Worm (Caenorhabditis elegans): ENCODE results near the gene nhr-153.

nhr-153 gene

ce11 chrV:12100794-12101343, 3.2 kb upstream of the nhr-153 start, which contains the start of gene nhr-154:
nhr-154 (plus strand) TSS chrV:12101293.
- TF ChIP-seq ham-2 (GFP tag; optimal IDR thresholded peaks at IDR 0.05), result no peak
- no peak for TF ChIP-seq cnd-1 (tag; optimal IDR thresholded peaks at IDR 0.05)
- no peak for TF ChIP-seq mab-5 (tag; optimal IDR thresholded peaks at IDR 0.05)
- TF ChIP-seq ztf-11 (tag; optimal IDR thresholded peaks at IDR 0.05), result no peak
- TF ChIP-seq nhr-237 (tag; optimal IDR thresholded peaks at IDR 0.05), result peak; percentile 27
- TF ChIP-seq sptf-1 (tag; optimal IDR thresholded peaks at IDR 0.05), result no peak
- TF ChIP-seq zip-8 (tag; optimal IDR thresholded peaks at IDR 0.05), result no peak

DNA sequence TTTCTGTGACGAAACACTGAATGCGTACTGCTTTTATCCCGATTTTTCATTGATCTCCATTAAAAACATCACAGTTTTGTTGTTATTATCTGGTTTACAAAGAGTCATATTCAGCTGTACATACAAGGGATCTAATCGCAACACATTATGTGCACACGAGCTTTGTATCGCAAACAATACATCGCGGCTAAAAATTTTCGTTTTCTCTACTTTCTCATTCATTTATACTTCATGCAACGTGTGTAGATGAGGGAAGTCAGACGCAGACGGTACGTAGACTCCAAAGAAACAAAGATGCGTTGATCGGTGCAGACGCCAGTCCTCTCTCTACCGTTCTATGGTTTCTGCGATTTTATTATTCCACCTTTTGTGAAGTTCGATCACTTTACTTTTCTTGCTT, 2.8 kb downstream of the nhr-153 start, which contains the start of gene nhr-136:
Gene nhr-136 (plus strand): TSS at position 301 of the 400 bp plus-strand sequence.
- TF ChIP-seq pha-4 (tag; optimal IDR thresholded peaks at IDR 0.05) (no peak), lin-13 (tag; optimal IDR thresholded peaks at IDR 0.05) (no peak), ham-2 (GFP tag; optimal IDR thresholded peaks at IDR 0.05) (peak; percentile 9)

- TF ChIP-seq lin-13 (tag; optimal IDR thresholded peaks at IDR 0.05) (no peak), zip-8 (tag; optimal IDR thresholded peaks at IDR 0.05) (peak; percentile 47)
Observed at ce11 chrV:12111452-12111851, 7.4 kb downstream of the nhr-153 start, which contains the start of gene lhpp-1. lhpp-1 (minus strand) TSS chrV:12111805.

- TF ChIP-seq pha-4 (tag; optimal IDR thresholded peaks at IDR 0.05), result no peak
- TF ChIP-seq nhr-12 (tag; optimal IDR thresholded peaks at IDR 0.05), result no peak
- no peak for TF ChIP-seq nhr-2 (tag; optimal IDR thresholded peaks at IDR 0.05)
- TF ChIP-seq ces-1 (GFP tag; optimal IDR thresholded peaks at IDR 0.05), result no peak
- no peak for TF ChIP-seq ceh-83 (GFP tag; optimal IDR thresholded peaks at IDR 0.05)
- no peak for TF ChIP-seq nhr-28 (tag; optimal IDR thresholded peaks at IDR 0.05)
- TF ChIP-seq hlh-1 (tag; optimal IDR thresholded peaks at IDR 0.05), result no peak
- TF ChIP-seq unc-62 (GFP tag; optimal IDR thresholded peaks at IDR 0.05), result no peak
- TF ChIP-seq elt-3 (tag; optimal IDR thresholded peaks at IDR 0.05), result no peak
- TF ChIP-seq nhr-76 (tag; optimal IDR thresholded peaks at IDR 0.05), result no peak
- no peak for TF ChIP-seq unc-39 (tag; optimal IDR thresholded peaks at IDR 0.05)
- TF ChIP-seq blmp-1 (tag; optimal IDR thresholded peaks at IDR 0.05), result no peak
- TF ChIP-seq mls-2 (tag; optimal IDR thresholded peaks at IDR 0.05), result no peak
- TF ChIP-seq mep-1 (tag; optimal IDR thresholded peaks at IDR 0.05), result no peak
- no peak for TF ChIP-seq cnd-1 (tag; optimal IDR thresholded peaks at IDR 0.05)
- no peak for TF ChIP-seq sptf-1 (tag; optimal IDR thresholded peaks at IDR 0.05)
- no peak for TF ChIP-seq nhr-237 (tag; optimal IDR thresholded peaks at IDR 0.05)
Observed at ce11 chrV:12113726-12114125, 9.7 kb downstream of the nhr-153 start.

DNA sequence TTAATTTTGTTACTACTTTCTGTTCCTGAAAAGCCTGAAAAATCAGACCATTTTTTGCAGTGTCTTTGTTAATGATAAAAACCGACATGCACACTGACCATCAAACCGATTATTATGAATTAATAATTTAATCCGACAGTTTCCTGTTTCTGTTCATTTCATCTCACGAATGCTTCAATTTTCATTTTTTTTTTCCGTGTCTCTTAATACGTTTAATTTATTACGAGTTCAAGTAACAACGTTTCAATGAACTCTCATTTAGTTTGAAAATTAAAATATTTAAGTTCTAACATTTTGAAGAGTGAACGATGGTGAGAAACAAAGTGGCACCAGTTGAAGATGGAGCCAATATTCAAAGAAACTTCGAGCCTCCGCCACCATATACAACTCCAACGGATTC, 10.7 kb downstream of the nhr-153 start, which contains the start of gene spin-1:
Gene spin-1 (plus strand): TSS at position 301 of the 400 bp plus-strand sequence.
- TF ChIP-seq unc-62 (GFP tag; optimal IDR thresholded peaks at IDR 0.05) (no peak), nhr-2 (tag; optimal IDR thresholded peaks at IDR 0.05) (no peak), nhr-12 (tag; optimal IDR thresholded peaks at IDR 0.05) (no peak), nhr-76 (tag; optimal IDR thresholded peaks at IDR 0.05) (no peak), mep-1 (tag; optimal IDR thresholded peaks at IDR 0.05) (no peak), ceh-83 (GFP tag; optimal IDR thresholded peaks at IDR 0.05) (no peak), ceh-43 (GFP tag; optimal IDR thresholded peaks at IDR 0.05) (no peak), tbx-8 (GFP tag; optimal IDR thresholded peaks at IDR 0.05) (no peak), flh-1 (GFP tag; optimal IDR thresholded peaks at IDR 0.05) (no peak), lin-32 (GFP tag; optimal IDR thresholded peaks at IDR 0.05) (no peak), hlh-1 (tag; optimal IDR thresholded peaks at IDR 0.05) (no peak)

DNA sequence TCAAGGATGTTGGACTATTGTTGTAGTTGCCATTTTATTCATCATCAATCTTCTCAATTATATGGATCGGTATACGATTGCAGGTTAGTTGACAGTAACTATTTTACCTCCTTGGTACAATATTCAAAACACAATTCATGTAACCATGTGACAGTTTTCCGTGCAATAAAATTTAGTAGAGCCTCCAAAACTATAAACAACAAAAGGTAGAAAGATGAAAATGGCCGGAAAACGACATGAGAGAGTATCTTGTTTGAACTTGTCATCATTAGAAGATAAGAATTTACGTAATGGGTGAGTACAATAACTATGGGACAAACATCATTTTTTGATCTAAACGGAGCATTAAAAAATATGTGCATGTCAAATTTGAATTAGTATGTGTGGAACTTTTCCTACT, 11.1 kb downstream of the nhr-153 start:
- TF ChIP-seq zip-8 (tag; optimal IDR thresholded peaks at IDR 0.05), result no peak
- TF ChIP-seq lin-13 (tag; optimal IDR thresholded peaks at IDR 0.05), result no peak
- no peak for TF ChIP-seq tbx-8 (GFP tag; optimal IDR thresholded peaks at IDR 0.05)
- no peak for TF ChIP-seq elt-3 (tag; optimal IDR thresholded peaks at IDR 0.05)
- no peak for TF ChIP-seq flh-1 (GFP tag; optimal IDR thresholded peaks at IDR 0.05)
- no peak for TF ChIP-seq unc-62 (GFP tag; optimal IDR thresholded peaks at IDR 0.05)
- TF ChIP-seq pha-4 (tag; optimal IDR thresholded peaks at IDR 0.05), result no peak
- TF ChIP-seq nhr-237 (tag; optimal IDR thresholded peaks at IDR 0.05), result no peak
- TF ChIP-seq ztf-11 (tag; optimal IDR thresholded peaks at IDR 0.05), result no peak
- no peak for TF ChIP-seq mab-5 (tag; optimal IDR thresholded peaks at IDR 0.05)
- no peak for TF ChIP-seq mls-2 (tag; optimal IDR thresholded peaks at IDR 0.05)
- TF ChIP-seq sem-2 (GFP tag; optimal IDR thresholded peaks at IDR 0.05), result no peak
- TF ChIP-seq M03D4.4 (tag; optimal IDR thresholded peaks at IDR 0.05), result no peak
